Fruit fly (Drosophila melanogaster): ENCODE data around the gene CG31522.

dm6 chr3R:4450721-4451120 lies 12.0 kb downstream of the CG31522 start:
- TF ChIP-seq pan (optimal IDR thresholded peaks at IDR 0.05), result no peak
- TF ChIP-seq psq (optimal IDR thresholded peaks at IDR 0.05), result no peak
- no peak for TF ChIP-seq EcR (GFP tag; optimal IDR thresholded peaks at IDR 0.05)
- TF ChIP-seq Dll (optimal IDR thresholded peaks at IDR 0.05), result no peak
- TF ChIP-seq CG8478 (optimal IDR thresholded peaks at IDR 0.05), result no peak
